Fruit fly (Drosophila melanogaster): ENCODE results near the gene CG15395.

DNA sequence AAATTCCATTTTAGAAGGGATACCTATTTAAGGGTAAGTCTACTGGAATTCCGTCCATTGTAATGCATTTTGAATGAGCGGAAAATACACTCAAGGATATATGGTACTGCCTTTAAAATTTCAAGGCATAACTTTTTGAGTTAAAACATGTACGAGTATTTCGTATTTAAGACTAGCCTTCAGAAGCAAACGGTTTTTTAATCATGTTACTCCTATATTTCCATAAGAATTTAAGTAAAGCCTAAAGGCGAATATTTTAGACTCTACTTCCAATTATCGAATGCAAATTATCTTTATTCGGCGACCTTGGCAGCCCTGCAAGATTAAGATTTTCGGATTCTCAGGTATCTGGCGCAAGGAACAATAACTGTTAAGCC lies 32.4 kb upstream of the CG15395 start, which contains the start of gene Elba2:
- TF ChIP-seq CG12605 (GFP tag; IDR thresholded peaks at IDR 0.05) (no peak), CG8159 (tag; optimal IDR thresholded peaks at IDR 0.05) (no peak), CG9948 (tag; optimal IDR thresholded peaks at IDR 0.05) (no peak), D1 (tag; optimal IDR thresholded peaks at IDR 0.05) (no peak), fd96Ca (GFP tag; IDR thresholded peaks at IDR 0.05) (no peak), gl (tag; optimal IDR thresholded peaks at IDR 0.05) (no peak), Pif1B (GFP tag; optimal IDR thresholded peaks at IDR 0.05) (no peak), CG34367 (tag; optimal IDR thresholded peaks at IDR 0.05) (no peak), Ets98B (GFP tag; IDR thresholded peaks at IDR 0.05) (no peak), EcR (GFP tag; optimal IDR thresholded peaks at IDR 0.05) (no peak), CG4496 (GFP tag; IDR thresholded peaks at IDR 0.05) (no peak), CG10348 (GFP tag; IDR thresholded peaks at IDR 0.05) (no peak)

Measured in whole organism, pupa.